Fruit fly (Drosophila melanogaster) whole organism, embryonic: ENCODE measurements around the gene Ilp6.
A peak's percentile ranks its signal among the peaks of the same experiment; 100 is the strongest.

Experiments used
- B-H2 ChIP-seq: fragments of 200-800 bp; sonication (Bioruptor generic); optimal IDR thresholded peaks from 2 replicates; lab custom pipeline; 2018; ENCODE audit warnings: missing biosample characterization, mild to moderate bottlenecking, missing genetic modification characterization
- Blimp-1 ChIP-seq: fragments of 200-800 bp; sonication (Bioruptor generic); optimal IDR thresholded peaks from 3 replicates; lab custom pipeline; 2018; ENCODE audit warnings: missing biosample characterization, missing genetic modification characterization, mild to moderate bottlenecking, moderate library complexity, missing genetic modification reagents
- CG14667 ChIP-seq: fragments of 200-800 bp; sonication (Bioruptor generic); IDR thresholded peaks from 2 replicates; pipeline ENCODE4 v1.3.6; 2022; ENCODE audit warnings: missing biosample characterization, missing genetic modification characterization
- CG1647 ChIP-seq: fragments of 200-800 bp; sonication (Bioruptor generic); optimal IDR thresholded peaks from 3 replicates; lab custom pipeline; 2016; ENCODE audit warnings: missing biosample characterization, missing genetic modification characterization
- CG18476 ChIP-seq: fragments of 200-800 bp; sonication (Bioruptor generic); optimal IDR thresholded peaks from 2 replicates; lab custom pipeline; 2016; ENCODE audit warnings: missing biosample characterization, mild to moderate bottlenecking, missing genetic modification characterization
- CG33213 ChIP-seq: fragments of 200-800 bp; sonication (Bioruptor generic); optimal IDR thresholded peaks from 3 replicates; lab custom pipeline; 2016; ENCODE audit warnings: missing biosample characterization, missing genetic modification characterization
- CG3407 ChIP-seq: fragments of 200-800 bp; sonication (Bioruptor generic); optimal IDR thresholded peaks from 2 replicates; lab custom pipeline; 2018; ENCODE audit warnings: missing biosample characterization, mild to moderate bottlenecking, missing genetic modification characterization
- CG8290 ChIP-seq, 3 experiments: fragments of 200-800 bp; sonication (Bioruptor generic); optimal IDR thresholded peaks; 2 replicates each; lab custom pipeline; 2016 to 2019; ENCODE audit warnings: missing biosample characterization in 3 of 3, missing genetic modification characterization in 3 of 3, mild to moderate bottlenecking in 2 of 3, moderate library complexity in 1 of 3
- CrebB ChIP-seq: fragments of 200-800 bp; sonication (Bioruptor generic); optimal IDR thresholded peaks from 3 replicates; lab custom pipeline; 2018; ENCODE audit warnings: missing biosample characterization, mild to moderate bottlenecking, missing genetic modification characterization
- Doc3 ChIP-seq: fragments of 200-800 bp; sonication (Bioruptor generic); IDR thresholded peaks from 3 replicates; pipeline ENCODE4 v1.3.6; 2022; ENCODE audit warnings: missing biosample characterization, missing genetic modification characterization; ENCODE audit not compliant: partially characterized antibody
- Med ChIP-seq: fragments of 200-800 bp; sonication (Bioruptor generic); peaks from one replicate; lab custom pipeline; 2016; ENCODE audit warnings: missing biosample characterization, missing genetic modification characterization, mild to moderate bottlenecking, inconsistent platforms, moderate library complexity
- Trl ChIP-seq, 3 experiments: fragments of >200 bp in 2 of 3; fragments of 200-800 bp in 1 of 3; sonication (Bioruptor generic) in 1 of 3; optimal IDR thresholded peaks; 2 replicates in 1 of 3; 3 replicates in 2 of 3; lab custom pipeline; 2016 to 2017; ENCODE audit warnings: missing biosample characterization in 1 of 3, missing genetic modification characterization in 1 of 3
- chinmo ChIP-seq: fragments of 200-800 bp; sonication (Bioruptor generic); IDR thresholded peaks from 4 replicates; pipeline ENCODE4 v1.3.6; 2022; ENCODE audit warnings: missing biosample characterization, missing genetic modification characterization; ENCODE audit not compliant: partially characterized antibody
- crol ChIP-seq: fragments of 200-800 bp; sonication (Bioruptor generic); IDR thresholded peaks from 2 replicates; pipeline ENCODE4 v1.3.6; 2022; ENCODE audit warnings: missing biosample characterization, missing genetic modification characterization
- exex ChIP-seq: fragments of 200-800 bp; sonication (Bioruptor generic); optimal IDR thresholded peaks from 4 replicates; lab custom pipeline; 2018; ENCODE audit warnings: missing biosample characterization, mild to moderate bottlenecking, missing genetic modification characterization, moderate library complexity
- kni ChIP-seq: fragments of 200-800 bp; sonication (Bioruptor generic); optimal IDR thresholded peaks from 3 replicates; lab custom pipeline; 2017; ENCODE audit warnings: mild to moderate bottlenecking, missing biosample characterization, missing genetic modification reagents, missing genetic modification characterization
- lola ChIP-seq, 3 experiments: fragments of >200 bp in 2 of 3; fragments of 200-800 bp in 1 of 3; sonication (Bioruptor generic) in 1 of 3; optimal IDR thresholded peaks; 2 replicates each; lab custom pipeline; 2017 to 2019; ENCODE audit warnings: missing biosample characterization in 3 of 3, missing genetic modification characterization in 3 of 3, mild to moderate bottlenecking in 1 of 3, moderate library complexity in 1 of 3
- nom ChIP-seq: fragments of 200-800 bp; sonication (Bioruptor generic); optimal IDR thresholded peaks from 2 replicates; lab custom pipeline; 2017; ENCODE audit warnings: missing biosample characterization, missing genetic modification characterization, mild to moderate bottlenecking, moderate library complexity, missing genetic modification reagents
- prd ChIP-seq, 3 experiments: fragments of >200 bp in 2 of 3; fragments of 200-800 bp in 1 of 3; sonication (Bioruptor generic) in 1 of 3; optimal IDR thresholded peaks in 2 of 3; IDR thresholded peaks in 1 of 3; 2 replicates in 2 of 3; 3 replicates in 1 of 3; pipeline versions ENCODE4 v1.3.6 to Lab custom; 2017 to 2022; ENCODE audit warnings: missing biosample characterization in 1 of 3, missing genetic modification characterization in 1 of 3
- sd ChIP-seq: fragments of 200-800 bp; sonication (Bioruptor generic); optimal IDR thresholded peaks from 3 replicates; lab custom pipeline; 2018; ENCODE audit warnings: missing biosample characterization, mild to moderate bottlenecking, missing genetic modification characterization, moderate library complexity
- sqz ChIP-seq: fragments of 200-800 bp; sonication (Bioruptor generic); optimal IDR thresholded peaks from 3 replicates; lab custom pipeline; 2018; ENCODE audit warnings: missing biosample characterization, mild to moderate bottlenecking, missing genetic modification characterization

Gene Ilp6

dm6 chrX:2286255-2286654, 48.2 kb downstream of the Ilp6 start (continued):
- TF ChIP-seq B-H2 (GFP tag; lab: Kevin White, UChicago) (no peak), CG1647 (no peak), CG14667 (GFP tag; lab: Robert Waterston, UW) (no peak), CG18476 (no peak), prd (optimal IDR thresholded peaks at IDR 0.05; lab: Kevin White, UChicago) (no peak), prd (GFP tag; IDR thresholded peaks at IDR 0.05; lab: Robert Waterston, UW) (no peak), CG3407 (GFP tag; lab: Kevin White, UChicago) (no peak), Doc3 (GFP tag; lab: Robert Waterston, UW) (no peak), CG8290 (GFP tag; optimal IDR thresholded peaks at IDR 0.05; lab: Kevin White, UChicago) (no peak), CG8290 (tag; optimal IDR thresholded peaks at IDR 0.05; lab: Kevin White, UChicago) (peak in 1 of 2 experiments; percentile 10), exex (tag; lab: Kevin White, UChicago) (peak; percentile 90)

dm6 chrX:2283470-2283869, 51.0 kb downstream of the Ilp6 start:
- TF ChIP-seq CrebB (tag; lab: Kevin White, UChicago) (no peak), lola (GFP tag; optimal IDR thresholded peaks at IDR 0.05; lab: Kevin White, UChicago) (no peak), CG33213 (GFP tag; lab: Kevin White, UChicago) (no peak), chinmo (0 out of 4 replicates have a peak, but pooled peaks have one; percentile 28), crol (GFP tag; lab: Robert Waterston, UW) (peak; percentile 45; the same call in 1 of the 2 replicates), Blimp-1 (GFP tag; lab: Kevin White, UChicago) (peak; percentile 99), sd (tag; lab: Kevin White, UChicago) (peak; percentile 27), nom (GFP tag; lab: Kevin White, UChicago) (no peak), Med (GFP tag; lab: Kevin White, UChicago) (peak; percentile 1), kni (GFP tag; lab: Kevin White, UChicago) (peak; percentile 27), sqz (GFP tag; lab: Kevin White, UChicago) (peak; percentile 73), Trl (optimal IDR thresholded peaks at IDR 0.05; lab: Kevin White, UChicago) (peak; percentile 16 to 60), Trl (GFP tag; optimal IDR thresholded peaks at IDR 0.05; lab: Kevin White, UChicago) (no peak)
- TF ChIP-seq, all 482 proteins: peak for 8
